Worm (Caenorhabditis elegans): ENCODE results near the gene dib-1.

- no peak for TF ChIP-seq ztf-29 (GFP tag; IDR thresholded peaks at IDR 0.05)
- TF ChIP-seq klf-2 (GFP tag; conservative IDR thresholded peaks at IDR 0.05): no peak
- no peak for TF ChIP-seq ztf-23 (GFP tag; IDR thresholded peaks at IDR 0.05)
- TF ChIP-seq ref-1 (GFP tag; conservative IDR thresholded peaks at IDR 0.05): no peak
- TF ChIP-seq cog-1 (tag; optimal IDR thresholded peaks at IDR 0.05): no peak
- TF ChIP-seq tab-1 (GFP tag; IDR thresholded peaks at IDR 0.05): no peak
- TF ChIP-seq flt-1 (GFP tag; IDR thresholded peaks at IDR 0.05): no peak
- no peak for TF ChIP-seq T22C8.4 (GFP tag; IDR thresholded peaks at IDR 0.05)
These were observed 25.4 kb downstream of the dib-1 start for ce11 chrIV:2916043-2916442.

All from whole organism, midembryonic.